Fruit fly (Drosophila melanogaster) Kc167 (cell line): ENCODE data around the gene CG9328.

ENCODE experiments used
- Myc ChIP-seq: fragments of >200 bp; optimal IDR thresholded peaks from 2 replicates; lab custom pipeline; 2017; ENCODE audit warnings: missing external identifiers
- Sin3A ChIP-seq: fragments of >200 bp; optimal IDR thresholded peaks from 2 replicates; lab custom pipeline; 2018; ENCODE audit warnings: missing external identifiers
- h ChIP-seq: fragments of >200 bp; optimal IDR thresholded peaks from 3 replicates; lab custom pipeline; 2018; ENCODE audit warnings: missing external identifiers
- insv ChIP-seq: fragments of >200 bp; optimal IDR thresholded peaks from 3 replicates; lab custom pipeline; 2018; ENCODE audit warnings: missing external identifiers
- psq ChIP-seq: fragments of >200 bp; optimal IDR thresholded peaks from 2 replicates; lab custom pipeline; 2017; ENCODE audit warnings: missing external identifiers
- ttk ChIP-seq: sonication (Bioruptor generic); optimal IDR thresholded peaks from 2 replicates; lab custom pipeline; 2017; ENCODE audit warnings: missing external identifiers

DNA sequence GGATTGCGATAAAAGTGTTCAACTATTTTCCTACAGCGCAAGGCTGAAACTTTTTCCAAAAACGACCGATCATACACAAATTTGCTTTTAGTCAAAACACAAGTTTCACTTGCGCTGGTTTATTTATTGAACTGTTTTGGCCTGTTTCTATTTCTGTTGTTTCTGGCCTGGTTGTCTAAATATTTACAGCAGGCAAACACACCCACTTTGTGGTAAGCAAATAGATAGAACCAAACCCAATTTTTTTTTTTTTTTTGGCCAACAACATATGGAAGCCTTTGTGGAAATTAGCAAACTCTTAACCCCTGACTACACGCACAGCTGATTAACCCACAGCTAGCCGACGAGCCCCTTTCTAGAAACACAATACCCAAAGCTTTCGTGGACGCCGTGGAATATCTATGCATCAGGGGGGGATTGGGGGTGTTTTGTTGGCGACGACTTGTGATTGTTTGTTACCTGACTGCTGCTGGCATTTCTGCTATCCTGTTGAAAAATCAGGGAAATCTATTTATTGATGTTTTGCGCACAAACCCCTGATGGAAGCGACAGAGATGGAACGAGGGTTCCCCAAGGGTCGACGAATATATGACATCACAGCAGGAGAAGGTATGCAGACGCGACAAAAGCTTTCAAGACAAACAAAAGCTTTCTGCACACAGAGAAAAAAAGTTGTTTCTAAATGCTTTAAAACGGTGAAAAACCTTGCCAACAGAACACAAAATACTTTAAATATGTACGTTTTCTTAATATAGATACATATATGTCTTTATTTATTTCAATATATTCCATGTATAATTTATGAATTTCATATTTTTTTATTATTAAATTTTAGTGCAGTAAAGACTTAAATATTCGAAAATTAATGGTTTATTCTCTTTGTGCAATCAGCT is 10.3 kb downstream of the CG9328 start:
- TF ChIP-seq insv (lab: Kevin White, UChicago): no peak
- TF ChIP-seq ttk: no peak
- TF ChIP-seq psq (lab: Kevin White, UChicago): no peak
- TF ChIP-seq Sin3A: no peak
- no peak for TF ChIP-seq Myc (lab: Kevin White, UChicago)
- TF ChIP-seq h (lab: Kevin White, UChicago): no peak
